Worm (Caenorhabditis elegans): ENCODE data around the gene T14G8.3.

Gene T14G8.3

ce11 chrX:12843530-12843929 is 17.5 kb upstream of the T14G8.3 start (continued):
- TF ChIP-seq somi-1 (GFP tag; optimal IDR thresholded peaks at IDR 0.05): peak; percentile 51
- no peak for TF ChIP-seq madf-8 (GFP tag; conservative IDR thresholded peaks at IDR 0.05)
- peak; percentile 97 for TF ChIP-seq tbp1 (GFP tag; optimal IDR thresholded peaks at IDR 0.05)
- peak; percentile 28 for TF ChIP-seq ZK185.1 (tag; optimal IDR thresholded peaks at IDR 0.05; ENCODE audit: poor library complexity, severe bottlenecking)
- peak; percentile 68 for TF ChIP-seq zim-3 (tag; optimal IDR thresholded peaks at IDR 0.05)
- peak; percentile 70 for TF ChIP-seq die-1 (tag; optimal IDR thresholded peaks at IDR 0.05)
- TF ChIP-seq snpc-1.3 (tag; optimal IDR thresholded peaks at IDR 0.05; ENCODE audit: insufficient read depth): no peak
- peak; percentile 70 for TF ChIP-seq D2030.7 (GFP tag; IDR thresholded peaks at IDR 0.05)
- TF ChIP-seq B0035.1 (tag; optimal IDR thresholded peaks at IDR 0.05): no peak
- no peak for TF ChIP-seq nhr-120 (GFP tag; IDR thresholded peaks at IDR 0.05)
- TF ChIP-seq B0336.3 (GFP tag; IDR thresholded peaks at IDR 0.05): no peak
- peak; percentile 37 for TF ChIP-seq madf-10 (tag; optimal IDR thresholded peaks at IDR 0.05)
- TF ChIP-seq sea-2 (GFP tag; IDR thresholded peaks at IDR 0.05): no peak
- 0 out of 2 replicates have a peak, but pooled peaks have one; percentile 61 for TF ChIP-seq ztf-25 (GFP tag; IDR thresholded peaks at IDR 0.05)
- TF ChIP-seq tlf-1 (GFP tag; optimal IDR thresholded peaks at IDR 0.05): no peak
- peak; percentile 59 for TF ChIP-seq ceh-100 (GFP tag; IDR thresholded peaks at IDR 0.05)
- TF ChIP-seq aptf-3 (GFP tag; IDR thresholded peaks at IDR 0.05): peak; percentile 80; the same call in 1 of the 2 replicates
- TF ChIP-seq ztf-22 (GFP tag; optimal IDR thresholded peaks at IDR 0.05): peak; percentile 25
- peak; percentile 59 for TF ChIP-seq T26A5.8 (tag; optimal IDR thresholded peaks at IDR 0.05)
- peak; percentile 68 for TF ChIP-seq athp-1 (tag; optimal IDR thresholded peaks at IDR 0.05)
- 0 out of 2 replicates have a peak, but pooled peaks have one; percentile 9 for TF ChIP-seq rcor-1 (GFP tag; IDR thresholded peaks at IDR 0.05)
- TF ChIP-seq snpc-1.1 (tag; optimal IDR thresholded peaks at IDR 0.05; ENCODE audit: insufficient read depth): no peak
- TF ChIP-seq let-607 (tag; optimal IDR thresholded peaks at IDR 0.05): peak; percentile 26 to 30
- TF ChIP-seq chd-7 (tag; optimal IDR thresholded peaks at IDR 0.05): peak; percentile 62
- TF ChIP-seq lin-35 (GFP tag; optimal IDR thresholded peaks at IDR 0.05): peak in 1 of 3 experiments; percentile 48
- 0 out of 2 replicates have a peak, but pooled peaks have one; percentile 13 for TF ChIP-seq hsf-1 (GFP tag; IDR thresholded peaks at IDR 0.05)
- TF ChIP-seq hrde-1 (tag; optimal IDR thresholded peaks at IDR 0.05; ENCODE audit: borderline replicate concordance): no peak
- TF ChIP-seq egrh-3 (GFP tag; IDR thresholded peaks at IDR 0.05): 0 out of 2 replicates have a peak, but pooled peaks have one; percentile 21
- TF ChIP-seq ztf-18 (tag; optimal IDR thresholded peaks at IDR 0.05): peak; percentile 57
- TF ChIP-seq lin-40 (tag; optimal IDR thresholded peaks at IDR 0.05): peak; percentile 40
- TF ChIP-seq repo-1 (tag; optimal IDR thresholded peaks at IDR 0.05): peak; percentile 18
- TF ChIP-seq atf-7 (tag; optimal IDR thresholded peaks at IDR 0.05): peak; percentile 40
- peak; percentile 74 for TF ChIP-seq him-1 (tag; optimal IDR thresholded peaks at IDR 0.05)
- TF ChIP-seq nfyb-1 (GFP tag; IDR thresholded peaks at IDR 0.05): peak; percentile 44; the same call in 1 of the 2 replicates

DNA sequence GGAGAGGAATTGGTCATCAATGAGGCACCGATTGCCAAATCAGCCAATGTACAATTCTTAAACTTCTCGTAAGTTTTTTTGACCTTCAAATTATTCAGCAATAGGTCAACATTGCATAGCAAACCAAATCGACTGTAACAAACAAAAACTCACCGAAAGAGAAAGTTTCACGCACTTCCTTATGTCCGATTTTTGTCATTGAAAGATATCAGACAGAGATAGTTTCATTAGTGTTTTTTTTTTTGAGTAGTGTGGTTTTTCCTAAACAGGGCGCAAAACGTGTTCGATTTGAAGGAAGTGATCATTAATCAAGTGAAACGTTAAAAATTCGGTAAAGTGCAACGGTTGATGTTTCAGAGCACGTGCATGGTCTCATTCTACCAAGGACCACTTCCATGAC is 16.9 kb upstream of the T14G8.3 start:
- no peak for TF ChIP-seq mel-28 (tag; optimal IDR thresholded peaks at IDR 0.05; ENCODE audit: borderline replicate concordance)
- no peak for TF ChIP-seq ceh-91 (GFP tag; IDR thresholded peaks at IDR 0.05)
- TF ChIP-seq snpc-1.3 (tag; optimal IDR thresholded peaks at IDR 0.05; ENCODE audit: insufficient read depth): no peak
- no peak for TF ChIP-seq tbp1 (GFP tag; optimal IDR thresholded peaks at IDR 0.05)
- TF ChIP-seq Y79H2A.3 (GFP tag; conservative IDR thresholded peaks at IDR 0.05): no peak
- no peak for TF ChIP-seq lsl-1 (GFP tag; optimal IDR thresholded peaks at IDR 0.05)
- TF ChIP-seq nhr-27 (tag; optimal IDR thresholded peaks at IDR 0.05): no peak
- no peak for TF ChIP-seq nfya-1 (tag; optimal IDR thresholded peaks at IDR 0.05; ENCODE audit: borderline replicate concordance, insufficient read depth)
- no peak for TF ChIP-seq akir-1 (GFP tag; optimal IDR thresholded peaks at IDR 0.05)
- TF ChIP-seq chd-7 (tag; optimal IDR thresholded peaks at IDR 0.05): no peak
- no peak for TF ChIP-seq B0019.2 (GFP tag; conservative IDR thresholded peaks at IDR 0.05)
- no peak for TF ChIP-seq egrh-3 (GFP tag; IDR thresholded peaks at IDR 0.05)
- TF ChIP-seq lir-1 (GFP tag; conservative IDR thresholded peaks at IDR 0.05): no peak
